Worm (Caenorhabditis elegans) whole organism, L4/young adult: ENCODE measurements around the gene cyp-33B1.

Experiments used
- W03F9.2 ChIP-seq: fragments of 150-350 bp; optimal IDR thresholded peaks from 2 replicates; lab custom pipeline; 2014; ENCODE audit warnings: missing biosample characterization, missing genetic modification characterization
- dao-5 ChIP-seq: sonication (generic microtip); optimal IDR thresholded peaks from 2 replicates; lab custom pipeline; 2016; ENCODE audit warnings: missing genotype, missing genetic modification characterization, moderate library complexity, missing compliant biosample characterization
- him-1 ChIP-seq: sonication (generic microtip); optimal IDR thresholded peaks from 2 replicates; lab custom pipeline; 2016; ENCODE audit warnings: missing genotype, missing genetic modification reagents, missing genetic modification characterization, missing compliant biosample characterization

- no peak for TF ChIP-seq him-1 (tag; lab: Kevin White, UChicago)
- TF ChIP-seq W03F9.2 (tag; lab: Kevin White, UChicago) = no peak
- TF ChIP-seq dao-5 (tag; lab: Kevin White, UChicago) = no peak
Measured at ce11 chrV:9022078-9022477, 19.1 kb upstream of the cyp-33B1 start, which contains the start of gene oac-41.
